Worm (Caenorhabditis elegans) whole organism, L3 larva: ENCODE results near the gene rpt-3.

Source experiments
- ZK546.5 ChIP-seq: sonication (generic microtip); optimal IDR thresholded peaks from 2 replicates; lab custom pipeline; 2017; ENCODE audit warnings: missing biosample characterization, missing genetic modification characterization
- aly-2 ChIP-seq: fragments of 150-350 bp; optimal IDR thresholded peaks from 2 replicates; lab custom pipeline; 2014; ENCODE audit warnings: missing biosample characterization, missing genetic modification characterization
- ceh-28 ChIP-seq: fragments of 150-350 bp; optimal IDR thresholded peaks from 2 replicates; lab custom pipeline; 2014; ENCODE audit warnings: missing biosample characterization, missing genetic modification reagents, missing genetic modification characterization
- daf-12 ChIP-seq: fragments of 150-350 bp; optimal IDR thresholded peaks from 2 replicates; lab custom pipeline; 2014; ENCODE audit warnings: missing biosample characterization, missing genetic modification reagents, missing genetic modification characterization
- egl-27 ChIP-seq: sonication (generic microtip); optimal IDR thresholded peaks from 4 replicates; lab custom pipeline; 2017; ENCODE audit warnings: missing biosample characterization, missing genetic modification reagents, missing genetic modification characterization
- egl-5 ChIP-seq: fragments of 150-350 bp; optimal IDR thresholded peaks from 2 replicates; lab custom pipeline; 2017; ENCODE audit warnings: missing biosample characterization, missing genetic modification reagents, missing genetic modification characterization, inconsistent platforms
- elt-1 ChIP-seq: fragments of 150-350 bp; optimal IDR thresholded peaks from 2 replicates; lab custom pipeline; 2014; ENCODE audit warnings: missing biosample characterization, missing genetic modification characterization
- elt-2 ChIP-seq: sonication (generic microtip); optimal IDR thresholded peaks from 2 replicates; lab custom pipeline; 2016; ENCODE audit warnings: missing genetic modification reagents, mild to moderate bottlenecking, missing genetic modification characterization, missing compliant biosample characterization
- elt-3 ChIP-seq, 3 experiments: fragments of 150-350 bp in 1 of 3; sonication (generic microtip) in 2 of 3; optimal IDR thresholded peaks; 2 replicates in 2 of 3; 4 replicates in 1 of 3; lab custom pipeline; 2014 to 2017; ENCODE audit warnings: missing biosample characterization in 3 of 3, missing genetic modification characterization in 3 of 3
- eor-1 ChIP-seq, 2 experiments: fragments of 150-350 bp; optimal IDR thresholded peaks; 2 replicates each; lab custom pipeline; 2014 to 2018; ENCODE audit warnings: missing biosample characterization in 2 of 2, missing genetic modification characterization in 2 of 2
- fkh-10 ChIP-seq: sonication (generic microtip); optimal IDR thresholded peaks from 2 replicates; lab custom pipeline; 2017; ENCODE audit warnings: missing biosample characterization, missing genetic modification reagents, missing genetic modification characterization
- fos-1 ChIP-seq: fragments of 150-350 bp; optimal IDR thresholded peaks from 2 replicates; lab custom pipeline; 2014; ENCODE audit warnings: missing biosample characterization, missing genetic modification characterization
- hmg-11 ChIP-seq: sonication (generic microtip); optimal IDR thresholded peaks from 2 replicates; lab custom pipeline; 2016; ENCODE audit warnings: missing genetic modification characterization, missing compliant biosample characterization
- jun-1 ChIP-seq: fragments of 150-350 bp; optimal IDR thresholded peaks from 2 replicates; lab custom pipeline; 2014; ENCODE audit warnings: missing biosample characterization, missing genetic modification reagents, missing genetic modification characterization
- lin-15B ChIP-seq: fragments of 150-350 bp; optimal IDR thresholded peaks from 2 replicates; lab custom pipeline; 2014; ENCODE audit warnings: missing biosample characterization, missing genetic modification characterization
- lin-39 ChIP-seq: fragments of 150-350 bp; optimal IDR thresholded peaks from 2 replicates; lab custom pipeline; 2018; ENCODE audit warnings: missing biosample characterization, missing genetic modification reagents, missing genetic modification characterization
- lsy-12 ChIP-seq: sonication (generic microtip); optimal IDR thresholded peaks from 2 replicates; lab custom pipeline; 2016; ENCODE audit warnings: mild to moderate bottlenecking, missing genetic modification characterization, missing compliant biosample characterization
- mdl-1 ChIP-seq: fragments of 150-350 bp; optimal IDR thresholded peaks from 2 replicates; lab custom pipeline; 2014; ENCODE audit warnings: missing biosample characterization, missing genetic modification characterization
- nfya-1 ChIP-seq: sonication (generic microtip); optimal IDR thresholded peaks from 2 replicates; lab custom pipeline; 2017; ENCODE audit warnings: missing genetic modification characterization, mild to moderate bottlenecking, missing compliant biosample characterization, antibody characterized with exemption, moderate library complexity; ENCODE audit not compliant: insufficient read depth
- nhr-11 ChIP-seq: fragments of 150-350 bp; optimal IDR thresholded peaks from 2 replicates; lab custom pipeline; 2014; ENCODE audit warnings: missing biosample characterization, missing genetic modification characterization
- nhr-12 ChIP-seq: fragments of 150-350 bp; optimal IDR thresholded peaks from 2 replicates; lab custom pipeline; 2014; ENCODE audit warnings: missing biosample characterization, missing genetic modification characterization
- nhr-23 ChIP-seq: fragments of 150-350 bp; optimal IDR thresholded peaks from 2 replicates; lab custom pipeline; 2014; ENCODE audit warnings: missing biosample characterization, missing genetic modification reagents, missing genetic modification characterization
- nhr-237 ChIP-seq: fragments of 150-350 bp; optimal IDR thresholded peaks from 2 replicates; lab custom pipeline; 2014; ENCODE audit warnings: missing biosample characterization, missing genetic modification characterization
- nhr-25 ChIP-seq: sonication (generic microtip); optimal IDR thresholded peaks from 2 replicates; lab custom pipeline; 2017; ENCODE audit warnings: missing biosample characterization, missing genetic modification characterization
- nhr-28 ChIP-seq: fragments of 150-350 bp; optimal IDR thresholded peaks from 2 replicates; lab custom pipeline; 2014; ENCODE audit warnings: missing biosample characterization, missing genetic modification characterization
- nhr-43 ChIP-seq: sonication (generic microtip); optimal IDR thresholded peaks from 2 replicates; lab custom pipeline; 2016; ENCODE audit warnings: mild to moderate bottlenecking, missing genetic modification characterization, missing compliant biosample characterization; ENCODE audit not compliant: poor library complexity, severe bottlenecking
- nhr-67 ChIP-seq: fragments of 150-350 bp; optimal IDR thresholded peaks from 2 replicates; lab custom pipeline; 2014; ENCODE audit warnings: missing biosample characterization, missing genetic modification characterization
- nhr-77 ChIP-seq: fragments of 150-350 bp; optimal IDR thresholded peaks from 2 replicates; lab custom pipeline; 2014; ENCODE audit warnings: missing biosample characterization, missing genetic modification characterization
- pha-4 ChIP-seq: fragments of 150-350 bp; optimal IDR thresholded peaks from 2 replicates; lab custom pipeline; 2014; ENCODE audit warnings: missing biosample characterization, missing genetic modification reagents, missing genetic modification characterization
- pqm-1 ChIP-seq: fragments of 150-350 bp; optimal IDR thresholded peaks from 2 replicates; lab custom pipeline; 2017; ENCODE audit warnings: missing biosample characterization, missing genetic modification characterization, inconsistent platforms
- sea-2 ChIP-seq: fragments of 150-350 bp; sonication (generic microtip); optimal IDR thresholded peaks from 4 replicates; lab custom pipeline; 2014; ENCODE audit warnings: missing biosample characterization, missing genetic modification reagents, missing genetic modification characterization
- skn-1 ChIP-seq: fragments of 150-350 bp; optimal IDR thresholded peaks from 2 replicates; lab custom pipeline; 2014; ENCODE audit warnings: missing biosample characterization, missing genetic modification characterization
- snpc-4 ChIP-seq: fragments of 150-350 bp; optimal IDR thresholded peaks from 2 replicates; lab custom pipeline; 2014; ENCODE audit warnings: missing biosample characterization, missing genetic modification characterization
- tbx-2 ChIP-seq: sonication (generic microtip); optimal IDR thresholded peaks from 2 replicates; lab custom pipeline; 2016; ENCODE audit warnings: mild to moderate bottlenecking, missing genetic modification characterization, missing compliant biosample characterization
- unc-39 ChIP-seq: sonication (generic microtip); optimal IDR thresholded peaks from 4 replicates; lab custom pipeline; 2017; ENCODE audit warnings: missing biosample characterization, missing genetic modification characterization
- unc-62 ChIP-seq: fragments of 150-350 bp; sonication (generic microtip); optimal IDR thresholded peaks from 4 replicates; lab custom pipeline; 2014; ENCODE audit warnings: missing biosample characterization, missing genetic modification reagents, missing genetic modification characterization
- zag-1 ChIP-seq: fragments of 150-350 bp; optimal IDR thresholded peaks from 2 replicates; lab custom pipeline; 2014; ENCODE audit warnings: missing biosample characterization, missing genetic modification characterization
- ztf-11 ChIP-seq: fragments of 150-350 bp; optimal IDR thresholded peaks from 2 replicates; lab custom pipeline; 2014; ENCODE audit warnings: missing biosample characterization, missing genetic modification characterization
- ztf-4 ChIP-seq: fragments of 150-350 bp; optimal IDR thresholded peaks from 2 replicates; lab custom pipeline; 2014; ENCODE audit warnings: missing biosample characterization, missing genetic modification characterization

Gene rpt-3

DNA sequence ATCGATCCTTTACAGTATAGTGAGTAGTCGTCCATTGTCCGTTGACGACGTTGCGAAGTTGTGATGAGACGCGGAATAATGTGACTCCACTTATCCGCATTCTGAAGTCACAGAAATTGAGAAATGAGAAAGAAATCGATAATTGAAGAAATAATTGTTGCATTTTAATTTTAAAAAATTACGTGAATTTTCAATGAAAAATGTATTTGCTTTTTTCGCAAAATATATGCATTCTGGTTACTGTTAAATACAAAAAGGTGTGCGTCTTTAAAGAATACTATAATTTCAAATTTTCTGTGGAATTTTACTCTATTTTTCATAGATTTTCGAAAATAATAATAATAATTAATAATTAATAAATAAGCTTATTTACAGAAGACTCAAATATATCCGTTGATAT, 42.8 kb upstream of the rpt-3 start, which contains the start of gene let-721:
Gene let-721, minus strand, starts transcription at position 101 of the 400 bp plus-strand sequence.
- TF ChIP-seq unc-39 (tag; lab: Kevin White, UChicago) (no peak), mdl-1 (tag; lab: Kevin White, UChicago) (no peak), daf-12 (tag; lab: Kevin White, UChicago) (no peak), nhr-23 (tag; lab: Kevin White, UChicago) (no peak), nhr-28 (tag; lab: Kevin White, UChicago) (no peak), elt-2 (tag; lab: Kevin White, UChicago) (no peak), skn-1 (no peak), elt-3 (tag; optimal IDR thresholded peaks at IDR 0.05; lab: Kevin White, UChicago) (no peak), nhr-237 (tag; lab: Kevin White, UChicago) (no peak), ZK546.5 (tag; lab: Kevin White, UChicago) (no peak), nhr-25 (tag; lab: Kevin White, UChicago) (no peak), nhr-12 (tag; lab: Kevin White, UChicago) (no peak), ztf-4 (tag; lab: Kevin White, UChicago) (no peak), snpc-4 (tag; lab: Kevin White, UChicago) (no peak), lsy-12 (tag; lab: Kevin White, UChicago) (no peak), nfya-1 (no peak), aly-2 (tag; lab: Kevin White, UChicago) (no peak), nhr-77 (tag; lab: Kevin White, UChicago) (no peak), pha-4 (tag; lab: Kevin White, UChicago) (no peak), ztf-11 (tag; lab: Kevin White, UChicago) (no peak)

DNA sequence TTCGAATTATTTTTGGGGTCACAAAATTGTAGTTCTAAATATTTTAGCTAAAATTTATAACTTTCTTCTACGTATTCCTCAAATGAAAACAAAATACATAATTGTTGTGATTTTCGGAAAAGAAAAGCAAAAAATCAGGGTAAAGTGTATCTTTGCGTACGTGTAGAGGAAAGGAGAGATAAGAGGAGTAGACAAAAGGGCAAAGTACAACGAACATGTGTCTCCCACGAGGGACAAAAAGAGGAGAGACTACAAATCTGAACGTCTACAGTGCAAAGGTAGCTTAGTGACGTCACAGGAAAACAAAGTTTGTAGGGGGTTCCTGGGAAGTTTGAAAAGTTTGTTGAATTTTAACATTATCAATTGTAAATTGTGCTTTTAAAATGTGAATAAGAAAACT, 42.1 kb upstream of the rpt-3 start:
- TF ChIP-seq zag-1 (tag; lab: Kevin White, UChicago) (no peak), jun-1 (tag; lab: Kevin White, UChicago) (peak; percentile 9), elt-2 (tag; lab: Kevin White, UChicago) (peak; percentile 80), mdl-1 (tag; lab: Kevin White, UChicago) (peak; percentile 53), pha-4 (tag; lab: Kevin White, UChicago) (peak; percentile 56), tbx-2 (tag; lab: Kevin White, UChicago) (no peak), nhr-11 (tag; lab: Kevin White, UChicago) (peak; percentile 40), fos-1 (no peak), nhr-25 (tag; lab: Kevin White, UChicago) (peak; percentile 58), nhr-43 (tag; lab: Kevin White, UChicago) (peak; percentile 81), pqm-1 (tag; lab: Kevin White, UChicago) (peak; percentile 60), ztf-11 (tag; lab: Kevin White, UChicago) (no peak), lin-15B (tag; lab: Kevin White, UChicago) (no peak), nhr-23 (tag; lab: Kevin White, UChicago) (peak; percentile 57), snpc-4 (tag; lab: Kevin White, UChicago) (peak; percentile 32), unc-62 (no peak), elt-1 (tag; lab: Kevin White, UChicago) (no peak), egl-27 (tag; lab: Kevin White, UChicago) (no peak), sea-2 (GFP tag; lab: Kevin White, UChicago) (no peak), elt-3 (tag; optimal IDR thresholded peaks at IDR 0.05; lab: Kevin White, UChicago) (no peak), nfya-1 (peak; percentile 58), lin-39 (tag; lab: Kevin White, UChicago) (no peak), nhr-77 (tag; lab: Kevin White, UChicago) (no peak), unc-39 (tag; lab: Kevin White, UChicago) (no peak), nhr-67 (tag; lab: Kevin White, UChicago) (no peak), hmg-11 (tag; lab: Kevin White, UChicago) (peak; percentile 43), ZK546.5 (tag; lab: Kevin White, UChicago) (no peak), nhr-237 (tag; lab: Kevin White, UChicago) (no peak), egl-5 (no peak), lsy-12 (tag; lab: Kevin White, UChicago) (peak; percentile 62), ceh-28 (peak; percentile 8), nhr-12 (tag; lab: Kevin White, UChicago) (no peak), eor-1 (tag; optimal IDR thresholded peaks at IDR 0.05; lab: Kevin White, UChicago) (no peak), nhr-28 (tag; lab: Kevin White, UChicago) (no peak)

DNA sequence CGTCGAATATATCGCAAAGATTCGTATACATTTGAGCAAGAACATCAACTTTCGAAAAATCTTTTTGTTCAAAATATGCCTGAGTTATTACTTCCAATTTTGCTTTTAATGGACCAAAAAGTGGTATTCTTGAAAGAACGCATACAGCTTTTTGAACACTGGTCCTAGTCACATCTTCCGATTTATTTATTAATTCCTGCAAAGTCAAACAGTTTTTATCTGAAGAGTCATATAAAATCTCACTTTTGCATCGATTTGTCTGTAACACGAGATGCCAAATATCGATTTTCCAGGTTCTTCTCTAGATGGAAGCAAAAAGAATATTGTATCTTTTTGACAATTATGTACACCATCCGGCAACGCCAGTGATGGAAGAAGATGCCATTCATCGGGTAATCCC, 39.7 kb upstream of the rpt-3 start:
- no peak for TF ChIP-seq fkh-10
- no peak for TF ChIP-seq nhr-237 (tag; lab: Kevin White, UChicago)
- TF ChIP-seq ceh-28: no peak
- no peak for TF ChIP-seq pha-4 (tag; lab: Kevin White, UChicago)
- TF ChIP-seq nhr-12 (tag; lab: Kevin White, UChicago): no peak
- TF ChIP-seq tbx-2 (tag; lab: Kevin White, UChicago): no peak
- TF ChIP-seq lsy-12 (tag; lab: Kevin White, UChicago): no peak
- no peak for TF ChIP-seq mdl-1 (tag; lab: Kevin White, UChicago)
